Fruit fly (Drosophila melanogaster) whole organism, embryonic: Measurements from ENCODE around the gene Reg-2.

Source experiments
- Adf1 ChIP-seq: fragments of 200-800 bp; sonication (Bioruptor generic); IDR thresholded peaks from 2 replicates; pipeline ENCODE4 v1.3.6; 2022; ENCODE audit warnings: missing biosample characterization, missing genetic modification characterization
- Asciz ChIP-seq: fragments of 200-800 bp; sonication (Bioruptor generic); optimal IDR thresholded peaks from 2 replicates; lab custom pipeline; 2017; ENCODE audit warnings: missing biosample characterization, mild to moderate bottlenecking, missing genetic modification characterization, missing genetic modification reagents
- C15 ChIP-seq: fragments of 200-800 bp; sonication (Bioruptor generic); IDR thresholded peaks from 3 replicates; pipeline ENCODE4 v1.3.6; 2022; ENCODE audit warnings: missing biosample characterization, missing genetic modification characterization
- CG10431 ChIP-seq: fragments of 200-800 bp; sonication (Bioruptor generic); optimal IDR thresholded peaks from 3 replicates; lab custom pipeline; 2018; ENCODE audit warnings: missing biosample characterization, mild to moderate bottlenecking, missing genetic modification characterization
- CG11456 ChIP-seq: fragments of 200-800 bp; sonication (Bioruptor generic); IDR thresholded peaks from 3 replicates; pipeline ENCODE4 v1.3.6; 2022; ENCODE audit warnings: missing biosample characterization, missing genetic modification characterization
- CG12659 ChIP-seq: fragments of 200-800 bp; sonication (Bioruptor generic); optimal IDR thresholded peaks from 3 replicates; lab custom pipeline; 2017; ENCODE audit warnings: mild to moderate bottlenecking, missing biosample characterization, missing genetic modification reagents, missing genetic modification characterization
- CG13424 ChIP-seq: fragments of 200-800 bp; sonication (Bioruptor generic); optimal IDR thresholded peaks from 2 replicates; lab custom pipeline; 2019; ENCODE audit warnings: missing biosample characterization, mild to moderate bottlenecking, missing genetic modification characterization, moderate library complexity
- CG14441 ChIP-seq: fragments of 200-800 bp; sonication (Bioruptor generic); IDR thresholded peaks from 2 replicates; pipeline ENCODE4 v1.3.6; 2022; ENCODE audit warnings: missing biosample characterization, missing genetic modification characterization
- CG16779 ChIP-seq: fragments of 200-800 bp; sonication (Bioruptor generic); IDR thresholded peaks from 2 replicates; pipeline ENCODE4 v1.3.6; 2022; ENCODE audit warnings: missing biosample characterization, missing genetic modification characterization
- CG17385 ChIP-seq: fragments of 200-800 bp; sonication (Bioruptor generic); optimal IDR thresholded peaks from 3 replicates; lab custom pipeline; 2018; ENCODE audit warnings: missing biosample characterization, mild to moderate bottlenecking, missing genetic modification characterization
- CG1832 ChIP-seq: fragments of 200-800 bp; sonication (Bioruptor generic); optimal IDR thresholded peaks from 2 replicates; lab custom pipeline; 2017; ENCODE audit warnings: missing biosample characterization, mild to moderate bottlenecking, missing genetic modification characterization, inconsistent platforms
- CG18476 ChIP-seq: fragments of 200-800 bp; sonication (Bioruptor generic); optimal IDR thresholded peaks from 2 replicates; lab custom pipeline; 2016; ENCODE audit warnings: missing biosample characterization, mild to moderate bottlenecking, missing genetic modification characterization
- CG2116 ChIP-seq: fragments of 200-800 bp; sonication (Bioruptor generic); optimal IDR thresholded peaks from 3 replicates; lab custom pipeline; 2018; ENCODE audit warnings: missing biosample characterization, mild to moderate bottlenecking, missing genetic modification characterization
- CG2199 ChIP-seq: fragments of 200-800 bp; sonication (Bioruptor generic); IDR thresholded peaks from 3 replicates; pipeline ENCODE4 v1.3.6; 2022; ENCODE audit warnings: missing biosample characterization, missing genetic modification characterization
- CG31224 ChIP-seq: fragments of 200-800 bp; sonication (Bioruptor generic); IDR thresholded peaks from 2 replicates; pipeline ENCODE4 v1.3.6; 2022; ENCODE audit warnings: missing biosample characterization, missing genetic modification characterization
- CG31441 ChIP-seq: fragments of 200-800 bp; sonication (Bioruptor generic); IDR thresholded peaks from 2 replicates; pipeline ENCODE4 v1.3.6; 2022; ENCODE audit warnings: missing biosample characterization, missing genetic modification characterization
- CG4617 ChIP-seq: fragments of 200-800 bp; sonication (Bioruptor generic); optimal IDR thresholded peaks from 3 replicates; lab custom pipeline; 2016; ENCODE audit warnings: missing biosample characterization, missing genetic modification characterization, borderline replicate concordance
- CG6765 ChIP-seq: fragments of 200-800 bp; sonication (Bioruptor generic); optimal IDR thresholded peaks from 3 replicates; lab custom pipeline; 2017; ENCODE audit warnings: missing biosample characterization, mild to moderate bottlenecking, missing genetic modification characterization
- CG6813 ChIP-seq: fragments of 200-800 bp; sonication (Bioruptor generic); optimal IDR thresholded peaks from 2 replicates; lab custom pipeline; 2017; ENCODE audit warnings: missing biosample characterization, missing genetic modification characterization, mild to moderate bottlenecking, moderate library complexity, missing genetic modification reagents
- Dll ChIP-seq: fragments of 200-800 bp; sonication (Bioruptor generic); IDR thresholded peaks from 4 replicates; pipeline ENCODE4 v1.3.6; 2022; ENCODE audit warnings: missing biosample characterization, missing genetic modification characterization; ENCODE audit not compliant: partially characterized antibody
- Fer2 ChIP-seq: fragments of 200-800 bp; sonication (Bioruptor generic); optimal IDR thresholded peaks from 2 replicates; lab custom pipeline; 2018; ENCODE audit warnings: missing biosample characterization, mild to moderate bottlenecking, missing genetic modification characterization, moderate library complexity
- HLHmδ ChIP-seq: fragments of 200-800 bp; sonication (Bioruptor generic); optimal IDR thresholded peaks from 2 replicates; lab custom pipeline; 2018; ENCODE audit warnings: missing biosample characterization, mild to moderate bottlenecking, missing genetic modification characterization, moderate library complexity
- Hmr ChIP-seq: fragments of 200-800 bp; sonication (Bioruptor generic); optimal IDR thresholded peaks from 3 replicates; lab custom pipeline; 2017; ENCODE audit warnings: mild to moderate bottlenecking, missing biosample characterization, missing genetic modification reagents, missing genetic modification characterization
- Lhr ChIP-seq: fragments of 200-800 bp; sonication (Bioruptor generic); optimal IDR thresholded peaks from 3 replicates; lab custom pipeline; 2017; ENCODE audit warnings: mild to moderate bottlenecking, missing biosample characterization, missing genetic modification reagents, missing genetic modification characterization
- MTF-1 ChIP-seq: fragments of 200-800 bp; sonication (Bioruptor generic); optimal IDR thresholded peaks from 2 replicates; lab custom pipeline; 2018; ENCODE audit warnings: missing biosample characterization, mild to moderate bottlenecking, missing genetic modification characterization, borderline replicate concordance
- Nf-YC ChIP-seq: fragments of 200-800 bp; optimal IDR thresholded peaks from 3 replicates; lab custom pipeline; 2019; ENCODE audit warnings: missing biosample characterization, mild to moderate bottlenecking, missing genetic modification characterization, moderate library complexity
- Pdp1 ChIP-seq, 2 experiments: fragments of 200-800 bp; sonication (Bioruptor generic); optimal IDR thresholded peaks; 3 replicates each; lab custom pipeline; 2016; ENCODE audit warnings: missing biosample characterization in 2 of 2, missing genetic modification characterization in 2 of 2, mild to moderate bottlenecking in 1 of 2, moderate library complexity in 1 of 2
- Sin3A ChIP-seq: fragments of >200 bp; optimal IDR thresholded peaks from 2 replicates; lab custom pipeline; 2018
- Sry-β ChIP-seq: fragments of 200-800 bp; sonication (Bioruptor generic); optimal IDR thresholded peaks from 2 replicates; lab custom pipeline; 2018; ENCODE audit warnings: missing biosample characterization, mild to moderate bottlenecking, missing genetic modification characterization, moderate library complexity
- ash1 ChIP-seq: fragments of 200-800 bp; sonication (Bioruptor generic); optimal IDR thresholded peaks from 2 replicates; lab custom pipeline; 2018; ENCODE audit warnings: missing biosample characterization, mild to moderate bottlenecking, missing genetic modification characterization
- caup ChIP-seq: fragments of 200-800 bp; sonication (Bioruptor generic); optimal IDR thresholded peaks from 3 replicates; lab custom pipeline; 2017; ENCODE audit warnings: missing biosample characterization, mild to moderate bottlenecking, missing genetic modification characterization, moderate library complexity; ENCODE audit not compliant: severe bottlenecking
- dmrt11E ChIP-seq: fragments of 200-800 bp; sonication (Bioruptor generic); optimal IDR thresholded peaks from 3 replicates; lab custom pipeline; 2018; ENCODE audit warnings: missing biosample characterization, mild to moderate bottlenecking, missing genetic modification characterization, moderate library complexity
- ewg ChIP-seq: fragments of 200-800 bp; sonication (Bioruptor generic); optimal IDR thresholded peaks from 3 replicates; lab custom pipeline; 2017; ENCODE audit warnings: mild to moderate bottlenecking, missing biosample characterization, missing genetic modification reagents, missing genetic modification characterization
- exex ChIP-seq: fragments of 200-800 bp; sonication (Bioruptor generic); optimal IDR thresholded peaks from 4 replicates; lab custom pipeline; 2018; ENCODE audit warnings: missing biosample characterization, mild to moderate bottlenecking, missing genetic modification characterization, moderate library complexity
- gem ChIP-seq: fragments of 200-800 bp; sonication (Bioruptor generic); optimal IDR thresholded peaks from 2 replicates; lab custom pipeline; 2019; ENCODE audit warnings: missing biosample characterization, mild to moderate bottlenecking, missing genetic modification characterization, moderate library complexity
- kay ChIP-seq: fragments of 200-800 bp; sonication (Bioruptor generic); optimal IDR thresholded peaks from 2 replicates; lab custom pipeline; 2016; ENCODE audit warnings: missing biosample characterization, missing genetic modification characterization
- knrl ChIP-seq: fragments of 200-800 bp; sonication (Bioruptor generic); IDR thresholded peaks from 3 replicates; pipeline ENCODE4 v1.3.6; 2022; ENCODE audit warnings: missing biosample characterization, missing genetic modification characterization; ENCODE audit not compliant: partially characterized antibody
- mam ChIP-seq: fragments of 200-800 bp; sonication (Bioruptor generic); optimal IDR thresholded peaks from 3 replicates; lab custom pipeline; 2016; ENCODE audit warnings: missing biosample characterization, missing genetic modification characterization
- pros ChIP-seq: fragments of 200-800 bp; sonication (Bioruptor generic); optimal IDR thresholded peaks from 3 replicates; lab custom pipeline; 2019; ENCODE audit warnings: missing biosample characterization, mild to moderate bottlenecking, missing genetic modification characterization, moderate library complexity
- ranshi ChIP-seq: fragments of 200-800 bp; sonication (Bioruptor generic); IDR thresholded peaks from 2 replicates; pipeline ENCODE4 v1.3.6; 2022; ENCODE audit warnings: missing biosample characterization, missing genetic modification characterization
- sens ChIP-seq: fragments of 200-800 bp; sonication (Bioruptor generic); peaks from one replicate; lab custom pipeline; 2016; ENCODE audit warnings: missing biosample characterization, missing genetic modification characterization
- tap ChIP-seq: fragments of 200-800 bp; optimal IDR thresholded peaks from 3 replicates; lab custom pipeline; 2019; ENCODE audit warnings: missing biosample characterization, mild to moderate bottlenecking, missing genetic modification characterization, moderate library complexity
- unc-4 ChIP-seq: fragments of 200-800 bp; sonication (Bioruptor generic); IDR thresholded peaks from 2 replicates; pipeline ENCODE4 v1.3.6; 2022; ENCODE audit warnings: missing biosample characterization, missing genetic modification characterization; ENCODE audit not compliant: partially characterized antibody
- zen ChIP-seq: fragments of 200-800 bp; sonication (Bioruptor generic); optimal IDR thresholded peaks from 3 replicates; lab custom pipeline; 2018; ENCODE audit warnings: missing biosample characterization, mild to moderate bottlenecking, missing genetic modification characterization, moderate library complexity
- zfh1 ChIP-seq: fragments of 200-800 bp; sonication (Bioruptor generic); IDR thresholded peaks from 3 replicates; pipeline ENCODE4 v1.3.6; 2022; ENCODE audit warnings: missing biosample characterization, missing genetic modification characterization

Reg-2 gene

DNA sequence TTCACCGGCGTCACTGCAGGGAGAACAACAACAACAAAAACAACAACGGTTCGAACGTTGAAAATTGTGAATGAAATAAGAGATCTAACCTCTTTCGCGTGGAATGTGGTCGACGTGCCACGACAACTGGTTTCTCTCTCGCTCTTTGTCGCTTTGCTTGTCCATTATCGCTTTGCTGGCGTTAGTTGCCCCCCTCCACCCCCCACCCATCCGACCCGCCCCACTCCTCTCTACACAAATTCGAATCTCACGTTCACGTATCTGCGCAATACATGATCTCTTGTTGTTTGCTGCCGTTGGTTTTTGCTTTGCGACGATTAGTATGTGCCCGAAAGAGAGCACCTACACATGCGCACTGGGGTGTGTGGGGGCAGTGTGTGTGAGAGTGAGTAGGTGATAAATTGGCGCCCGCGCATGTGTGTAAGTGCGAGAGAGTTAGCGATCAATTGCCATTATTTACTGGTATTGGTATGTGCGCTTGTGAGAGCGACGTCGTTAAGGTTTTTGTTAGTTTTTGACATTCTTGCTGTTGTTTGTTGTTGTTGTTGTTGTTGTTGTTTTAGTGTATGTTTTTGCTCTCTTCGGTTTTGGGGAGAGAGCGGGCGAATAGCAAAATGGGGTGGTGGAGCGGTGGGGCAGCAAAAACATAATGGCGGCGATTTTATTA, 10.2 kb upstream of the Reg-2 start (continued):
- TF ChIP-seq ranshi (GFP tag; lab: Robert Waterston, UW) (no peak), Nf-YC (tag; lab: Kevin White, UChicago) (peak; percentile 79), kay (GFP tag; lab: Kevin White, UChicago) (peak; percentile 42), CG11456 (GFP tag; lab: Robert Waterston, UW) (0 out of 3 replicates have a peak, but pooled peaks have one; percentile 54), knrl (GFP tag; lab: Robert Waterston, UW) (no peak), CG12659 (GFP tag; lab: Kevin White, UChicago) (no peak), CG1832 (GFP tag; lab: Kevin White, UChicago) (peak; percentile 60), C15 (GFP tag; lab: Robert Waterston, UW) (no peak), Hmr (GFP tag; lab: Kevin White, UChicago) (peak; percentile 2), ewg (GFP tag; lab: Kevin White, UChicago) (peak; percentile 12), zfh1 (GFP tag; lab: Robert Waterston, UW) (peak; percentile 43; the same call in 1 of the 3 replicates), ash1 (peak; percentile 62), exex (tag; lab: Kevin White, UChicago) (peak; percentile 72), CG17385 (GFP tag; lab: Kevin White, UChicago) (no peak), pros (peak; percentile 72), Adf1 (GFP tag; lab: Robert Waterston, UW) (peak; percentile 88), Asciz (GFP tag; lab: Kevin White, UChicago) (no peak)
- TF ChIP-seq, all 482 proteins: peak for 100

DNA sequence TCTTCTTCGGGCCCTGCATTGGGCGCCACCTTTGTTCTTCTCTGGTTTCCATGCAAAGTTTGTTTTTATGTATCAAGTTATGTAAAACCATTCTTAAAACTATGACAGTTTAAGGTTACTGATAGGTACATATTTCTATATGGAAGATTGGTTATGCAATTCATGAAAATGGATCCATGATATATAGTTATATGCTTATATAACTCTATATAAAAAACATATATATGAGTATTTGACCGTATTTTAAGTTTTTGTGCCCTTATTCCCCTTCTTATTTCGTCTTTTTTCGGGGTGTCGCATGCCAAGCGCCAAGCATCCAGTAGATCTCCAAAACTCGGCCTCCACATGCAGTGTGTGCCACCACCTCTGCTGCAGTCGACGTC, 9.7 kb upstream of the Reg-2 start:
- TF ChIP-seq CG6765 (peak; percentile 32), Fer2 (tag; lab: Kevin White, UChicago) (no peak), Sin3A (lab: Kevin White, UChicago) (no peak), CG2116 (GFP tag; lab: Kevin White, UChicago) (no peak), sens (peak; percentile 70), HLHmδ (GFP tag; lab: Kevin White, UChicago) (peak; percentile 6), CG18476 (GFP tag; lab: Kevin White, UChicago) (no peak), CG6813 (GFP tag; lab: Kevin White, UChicago) (peak; percentile 45), Pdp1 (GFP tag; optimal IDR thresholded peaks at IDR 0.05; lab: Kevin White, UChicago) (peak in 1 of 2 experiments; percentile 95)
- TF ChIP-seq, all 482 proteins: peak for 5

DNA sequence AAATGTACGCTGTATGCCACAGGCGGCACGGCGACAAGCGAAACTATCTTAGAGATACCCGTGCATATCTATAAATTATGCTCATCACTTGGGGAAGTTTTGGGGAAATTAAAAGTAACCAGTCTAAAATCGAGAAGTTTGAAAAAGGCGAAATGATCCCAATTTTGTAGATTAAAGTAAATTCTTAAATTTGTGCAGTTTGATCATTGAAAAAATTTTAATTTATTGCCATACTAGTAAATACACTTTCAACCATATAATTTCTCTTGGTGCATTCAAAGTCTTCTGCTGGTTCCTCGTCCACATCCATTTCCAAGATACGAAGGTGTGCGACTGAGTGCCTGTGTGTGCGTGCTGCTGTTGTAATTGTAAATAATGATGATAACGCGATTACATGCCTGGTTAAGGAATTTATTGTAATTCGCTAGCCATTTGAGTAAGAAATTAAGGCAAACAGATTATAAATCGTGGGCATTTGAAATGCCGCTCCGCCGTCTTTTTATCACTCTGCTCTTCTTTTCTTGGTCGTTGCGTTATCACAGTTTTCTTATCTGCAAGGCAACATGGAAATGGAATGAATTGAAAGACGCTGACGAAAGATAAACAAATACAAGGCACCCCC, 9.2 kb upstream of the Reg-2 start:
- TF ChIP-seq CG16779 = no peak
- peak; percentile 63 for TF ChIP-seq Sry-β
- TF ChIP-seq caup (GFP tag; lab: Kevin White, UChicago) = peak; percentile 67
- TF ChIP-seq CG2199 (GFP tag; lab: Robert Waterston, UW) = peak; percentile 67; the same call in 2 of the 3 replicates
- peak; percentile 50 for TF ChIP-seq MTF-1 (GFP tag; lab: Kevin White, UChicago)
- TF ChIP-seq unc-4 (GFP tag; lab: Robert Waterston, UW) = no peak
- peak; percentile 32 for TF ChIP-seq Fer2 (tag; lab: Kevin White, UChicago)
- TF ChIP-seq gem (tag; lab: Kevin White, UChicago) = peak; percentile 95
- peak; percentile 75 for TF ChIP-seq mam
- peak; percentile 42 for TF ChIP-seq CG4617
- peak; percentile 91 for TF ChIP-seq CG31441 (GFP tag; lab: Robert Waterston, UW)
- no peak for TF ChIP-seq Dll
- peak; percentile 64 for TF ChIP-seq Lhr (GFP tag; lab: Kevin White, UChicago)
- TF ChIP-seq tap (tag; lab: Kevin White, UChicago) = peak; percentile 89
- no peak for TF ChIP-seq CG10431
- TF ChIP-seq zen (tag; lab: Kevin White, UChicago) = peak; percentile 82
- TF ChIP-seq CG14441 = peak; percentile 90
- peak; percentile 88 for TF ChIP-seq CG13424 (tag; lab: Kevin White, UChicago)
- TF ChIP-seq dmrt11E = peak; percentile 89
- TF ChIP-seq CG31224 (GFP tag; lab: Robert Waterston, UW) = peak; percentile 65
